Worm (Caenorhabditis elegans) whole organism, L3 larva: Measurements from ENCODE around the gene C38D4.10.
A peak's percentile ranks its signal among the peaks of the same experiment; 100 is the strongest.

Experiments
- ceh-16 ChIP-seq: sonication (generic microtip); optimal IDR thresholded peaks from 2 replicates; lab custom pipeline; 2017; ENCODE audit warnings: missing biosample characterization, missing genetic modification characterization
- eor-1 ChIP-seq, 2 experiments: fragments of 150-350 bp; optimal IDR thresholded peaks; 2 replicates each; lab custom pipeline; 2014 to 2018; ENCODE audit warnings: missing biosample characterization in 2 of 2, missing genetic modification characterization in 2 of 2
- jun-1 ChIP-seq: fragments of 150-350 bp; optimal IDR thresholded peaks from 2 replicates; lab custom pipeline; 2014; ENCODE audit warnings: missing biosample characterization, missing genetic modification reagents, missing genetic modification characterization
- nfya-1 ChIP-seq: sonication (generic microtip); optimal IDR thresholded peaks from 2 replicates; lab custom pipeline; 2017; ENCODE audit warnings: missing genetic modification characterization, mild to moderate bottlenecking, missing compliant biosample characterization, antibody characterized with exemption, moderate library complexity; ENCODE audit not compliant: insufficient read depth
- nhr-11 ChIP-seq: fragments of 150-350 bp; optimal IDR thresholded peaks from 2 replicates; lab custom pipeline; 2014; ENCODE audit warnings: missing biosample characterization, missing genetic modification characterization
- nhr-12 ChIP-seq: fragments of 150-350 bp; optimal IDR thresholded peaks from 2 replicates; lab custom pipeline; 2014; ENCODE audit warnings: missing biosample characterization, missing genetic modification characterization
- nhr-237 ChIP-seq: fragments of 150-350 bp; optimal IDR thresholded peaks from 2 replicates; lab custom pipeline; 2014; ENCODE audit warnings: missing biosample characterization, missing genetic modification characterization
- nhr-76 ChIP-seq: fragments of 150-350 bp; sonication (generic microtip); optimal IDR thresholded peaks from 5 replicates; lab custom pipeline; 2014; ENCODE audit warnings: missing biosample characterization, missing genetic modification characterization
- zag-1 ChIP-seq: fragments of 150-350 bp; optimal IDR thresholded peaks from 2 replicates; lab custom pipeline; 2014; ENCODE audit warnings: missing biosample characterization, missing genetic modification characterization

DNA sequence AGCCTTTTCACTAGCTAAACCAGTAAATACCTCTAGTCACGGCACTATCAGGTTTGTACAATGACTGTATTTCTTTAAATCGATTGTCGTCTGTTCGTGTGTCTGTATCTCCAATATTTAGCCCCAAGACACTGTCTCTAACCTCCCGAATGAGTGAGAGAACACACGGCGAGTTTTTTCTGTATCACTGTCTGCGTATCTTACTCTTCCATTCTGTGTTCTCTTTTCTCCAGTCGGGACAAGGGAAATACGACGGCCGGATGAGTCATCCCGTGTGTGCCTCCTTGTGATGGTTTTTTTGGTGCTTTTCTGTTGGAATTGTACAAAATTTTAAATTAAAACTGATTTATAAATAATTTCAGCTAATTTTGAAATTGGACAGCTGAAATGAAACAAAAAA, 13.7 kb downstream of the C38D4.10 start:
- TF ChIP-seq nhr-76 (tag; lab: Kevin White, UChicago) = no peak
- TF ChIP-seq nhr-12 = no peak
- no peak for TF ChIP-seq ceh-16 (tag; lab: Kevin White, UChicago)
- TF ChIP-seq eor-1 (tag; optimal IDR thresholded peaks at IDR 0.05; lab: Kevin White, UChicago) = no peak
- no peak for TF ChIP-seq nhr-237 (tag; lab: Kevin White, UChicago)
- TF ChIP-seq zag-1 (tag; lab: Kevin White, UChicago) = no peak
- TF ChIP-seq nhr-11 (tag; lab: Kevin White, UChicago) = no peak
- TF ChIP-seq nfya-1 (tag; lab: Kevin White, UChicago) = peak; percentile 85
- TF ChIP-seq jun-1 (tag; lab: Kevin White, UChicago) = peak; percentile 96
